Worm (Caenorhabditis elegans): ENCODE data around the gene T20D4.11.

DNA sequence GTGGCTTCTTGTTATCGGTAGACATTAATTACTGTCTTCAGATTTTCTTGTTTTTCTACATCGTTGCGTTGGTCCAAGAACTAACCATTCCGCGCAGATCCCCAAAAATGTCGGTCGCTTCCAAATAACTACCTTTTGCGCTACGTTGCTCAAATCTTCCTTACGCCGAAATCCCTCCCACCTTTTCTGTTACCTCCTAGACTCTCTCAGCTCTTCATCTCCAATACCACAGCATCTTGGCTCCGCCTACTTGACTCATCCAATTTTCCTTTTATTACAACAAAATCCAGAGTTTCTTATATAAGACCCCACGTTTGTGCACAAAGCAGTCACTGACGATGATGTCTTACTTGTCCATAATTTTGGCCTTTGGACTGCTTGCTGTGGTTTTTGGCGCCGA is 45.6 kb upstream of the T20D4.11 start, which contains the start of gene C17B7.12:
- TF ChIP-seq skn-1 (tag; optimal IDR thresholded peaks at IDR 0.05) (no peak), unc-39 (tag; optimal IDR thresholded peaks at IDR 0.05) (no peak), mdl-1 (tag; optimal IDR thresholded peaks at IDR 0.05) (no peak), snpc-4 (tag; optimal IDR thresholded peaks at IDR 0.05) (no peak), nhr-6 (tag; optimal IDR thresholded peaks at IDR 0.05) (no peak), unc-62 (GFP tag; optimal IDR thresholded peaks at IDR 0.05) (no peak), blmp-1 (tag; optimal IDR thresholded peaks at IDR 0.05; ENCODE audit: insufficient read depth) (no peak), ZK546.5 (tag; optimal IDR thresholded peaks at IDR 0.05) (no peak), sma-3 (GFP tag; optimal IDR thresholded peaks at IDR 0.05) (no peak), ceh-16 (tag; optimal IDR thresholded peaks at IDR 0.05) (no peak), elt-3 (tag; optimal IDR thresholded peaks at IDR 0.05) (no peak)

Data from whole organism, L2 larva.